Worm (Caenorhabditis elegans): ENCODE results near the gene abts-2.

- TF ChIP-seq ztf-22 (GFP tag; optimal IDR thresholded peaks at IDR 0.05) = no peak
- no peak for TF ChIP-seq tlf-1 (GFP tag; optimal IDR thresholded peaks at IDR 0.05)
- no peak for TF ChIP-seq dpl-1 (GFP tag; optimal IDR thresholded peaks at IDR 0.05)
- TF ChIP-seq C17E4.6 (GFP tag; IDR thresholded peaks at IDR 0.05) = no peak
- TF ChIP-seq snpc-4 (GFP tag; optimal IDR thresholded peaks at IDR 0.05) = no peak
- TF ChIP-seq snpc-4 (tag; optimal IDR thresholded peaks at IDR 0.05) = no peak
- no peak for TF ChIP-seq snpc-1.1 (tag; optimal IDR thresholded peaks at IDR 0.05; ENCODE audit: insufficient read depth)
- no peak for TF ChIP-seq unc-62 (GFP tag; optimal IDR thresholded peaks at IDR 0.05)
- TF ChIP-seq ceh-27 (GFP tag; optimal IDR thresholded peaks at IDR 0.05) = no peak
- TF ChIP-seq Y56A3A.18 (GFP tag; IDR thresholded peaks at IDR 0.05) = no peak
- no peak for TF ChIP-seq ztf-18 (tag; optimal IDR thresholded peaks at IDR 0.05)
- TF ChIP-seq nhr-120 (GFP tag; IDR thresholded peaks at IDR 0.05) = no peak
- no peak for TF ChIP-seq him-1 (tag; optimal IDR thresholded peaks at IDR 0.05)
Measured at ce11 chrX:11638987-11639386, 53.5 kb downstream of the abts-2 start.
